Worm (Caenorhabditis elegans) whole organism, late embryonic: ENCODE measurements around the gene B0228.9.
A peak's percentile ranks its signal among the peaks of the same experiment; 100 is the strongest.

Experiments
- T23F11.4 ChIP-seq: fragments of 200-800 bp; sonication (Bioruptor generic); optimal IDR thresholded peaks from 2 replicates; lab custom pipeline; 2018; ENCODE audit warnings: mild to moderate bottlenecking, missing genetic modification characterization, missing compliant biosample characterization
- ceh-19 ChIP-seq: fragments of 200-800 bp; sonication (Bioruptor generic); optimal IDR thresholded peaks from 2 replicates; lab custom pipeline; 2018; ENCODE audit warnings: mild to moderate bottlenecking, missing genetic modification characterization, missing compliant biosample characterization
- hlh-13 ChIP-seq: fragments of 200-800 bp; sonication (Bioruptor generic); optimal IDR thresholded peaks from 2 replicates; lab custom pipeline; 2018; ENCODE audit warnings: mild to moderate bottlenecking, missing genetic modification characterization, missing compliant biosample characterization
- pha-2 ChIP-seq: sonication (generic microtip); optimal IDR thresholded peaks from 2 replicates; lab custom pipeline; 2017; ENCODE audit warnings: mild to moderate bottlenecking, missing genetic modification characterization, missing compliant biosample characterization
- pqm-1 ChIP-seq: sonication (generic microtip); optimal IDR thresholded peaks from 2 replicates; lab custom pipeline; 2016; ENCODE audit warnings: missing genetic modification characterization, missing compliant biosample characterization
- unc-42 ChIP-seq: sonication (generic microtip); optimal IDR thresholded peaks from 2 replicates; lab custom pipeline; 2016; ENCODE audit warnings: missing genotype, missing genetic modification characterization, missing compliant biosample characterization

The B0228.9 gene

DNA sequence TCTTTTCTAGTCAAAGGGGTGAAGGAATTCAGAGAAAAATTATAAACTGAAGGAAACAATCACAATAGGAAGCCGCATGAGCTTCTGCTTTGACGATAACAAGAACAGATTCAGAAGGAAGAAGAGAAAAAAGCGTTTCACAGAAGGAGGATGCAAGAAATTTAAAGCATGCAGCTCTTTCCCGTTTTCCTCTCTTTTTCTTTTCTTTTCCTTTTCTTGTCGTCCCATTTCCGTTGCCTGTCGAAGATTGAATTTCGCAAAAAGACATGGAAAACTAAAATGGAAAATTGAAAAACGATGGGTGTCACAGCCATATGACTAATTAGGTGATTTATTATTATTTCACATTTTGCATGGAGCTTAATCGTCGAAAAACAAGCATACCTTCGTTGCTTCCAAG, 47.4 kb downstream of the B0228.9 start:
- TF ChIP-seq unc-42 (tag; lab: Kevin White, UChicago) (peak; percentile 81), T23F11.4 (GFP tag; lab: Kevin White, UChicago) (no peak)

DNA sequence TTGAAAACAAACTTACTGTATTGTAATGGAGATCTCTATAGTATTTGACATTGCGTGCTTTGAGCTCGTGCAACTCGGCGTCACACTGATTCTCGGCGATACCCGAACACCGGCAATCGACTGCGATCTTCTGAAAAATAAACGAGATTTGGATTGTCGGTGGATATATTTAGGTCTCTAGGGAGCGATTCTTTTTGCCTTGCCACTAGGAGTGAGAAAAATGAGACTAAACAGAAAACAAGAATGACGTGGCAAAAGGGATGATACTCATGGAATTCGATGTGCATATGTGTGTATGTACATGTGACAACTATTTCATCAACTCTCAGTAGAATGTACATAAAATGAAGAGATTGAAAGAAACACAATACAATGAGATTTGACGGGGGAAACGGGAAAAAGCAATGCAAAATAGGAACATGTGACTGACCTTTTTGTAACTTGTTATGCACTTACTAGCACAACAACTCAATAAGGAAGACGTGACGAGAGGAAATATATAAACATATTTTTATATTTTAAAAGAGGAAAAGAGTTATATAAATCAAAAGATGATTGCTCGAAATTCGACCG, 48.8 kb downstream of the B0228.9 start:
- TF ChIP-seq hlh-13 (GFP tag; lab: Kevin White, UChicago), result no peak
- peak; percentile 81 for TF ChIP-seq unc-42 (tag; lab: Kevin White, UChicago)
- no peak for TF ChIP-seq ceh-19
- no peak for TF ChIP-seq pqm-1 (tag; lab: Kevin White, UChicago)
- no peak for TF ChIP-seq pha-2 (tag; lab: Kevin White, UChicago)
